Worm (Caenorhabditis elegans): ENCODE measurements around the gene C07B5.6.

Gene C07B5.6

DNA sequence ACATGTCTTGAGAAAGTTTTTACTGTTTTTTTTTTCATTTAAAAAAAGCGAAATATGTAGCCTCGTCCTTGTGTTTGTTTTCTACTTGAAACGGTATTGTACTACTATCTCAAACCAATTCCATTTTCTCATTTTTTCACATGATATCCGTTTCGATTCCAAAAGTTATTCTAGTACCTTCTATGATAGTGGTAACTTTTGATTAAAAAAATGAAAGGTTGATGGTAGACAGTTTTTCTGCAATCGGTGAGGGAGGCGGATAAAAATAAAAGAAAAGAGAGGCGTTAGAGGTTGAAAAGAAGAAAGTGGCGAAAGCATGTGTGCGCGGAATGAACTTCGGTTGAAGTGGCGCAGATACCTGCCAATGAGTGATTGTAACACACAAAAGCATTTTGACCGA is 9.1 kb downstream of the C07B5.6 start:
- TF ChIP-seq dmd-6 (GFP tag; IDR thresholded peaks at IDR 0.05) (0 out of 2 replicates have a peak, but pooled peaks have one; percentile 11), fkh-10 (GFP tag; optimal IDR thresholded peaks at IDR 0.05) (no peak), lin-13 (GFP tag; optimal IDR thresholded peaks at IDR 0.05) (no peak), dmd-9 (GFP tag; IDR thresholded peaks at IDR 0.05) (no peak), cey-2 (tag; optimal IDR thresholded peaks at IDR 0.05; ENCODE audit: borderline replicate concordance, insufficient read depth) (peak; percentile 51), T20F7.1 (GFP tag; optimal IDR thresholded peaks at IDR 0.05) (peak; percentile 33), hlh-30 (tag; optimal IDR thresholded peaks at IDR 0.05; ENCODE audit: insufficient read depth) (peak; percentile 39), madf-9 (GFP tag; conservative IDR thresholded peaks at IDR 0.05) (0 out of 2 replicates have a peak, but pooled peaks have one; percentile 16), hmg-1.1 (GFP tag; IDR thresholded peaks at IDR 0.05) (no peak), aha-1 (tag) (peak; percentile 49), nhr-28 (tag; optimal IDR thresholded peaks at IDR 0.05) (peak; percentile 64)

DNA sequence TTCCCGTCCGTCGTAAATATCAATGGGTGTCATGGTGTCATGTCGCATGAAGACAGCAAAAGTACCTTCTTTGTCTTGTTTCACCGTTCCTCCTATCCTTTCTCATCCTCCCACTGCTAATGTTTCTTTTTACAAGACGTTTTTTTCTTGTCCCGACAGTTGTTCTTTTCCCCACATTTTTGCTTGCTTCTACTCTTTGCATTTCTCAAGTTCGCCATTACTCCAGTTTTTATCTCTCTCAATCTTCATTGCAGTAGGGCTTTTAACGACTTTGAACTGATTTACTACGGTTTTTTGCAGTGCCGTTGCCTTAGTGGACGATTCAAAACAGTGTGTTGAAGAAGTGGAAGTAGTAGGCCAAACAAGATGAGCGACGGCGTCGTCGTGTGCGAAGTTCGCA is 10.5 kb downstream of the C07B5.6 start, which contains the start of gene C07B5.4:
TSS of gene C07B5.4 (plus strand) at position 301 of the 400 bp plus-strand sequence.
- no peak for TF ChIP-seq dmd-8 (GFP tag; IDR thresholded peaks at IDR 0.05)
- TF ChIP-seq unc-62 (GFP tag; optimal IDR thresholded peaks at IDR 0.05 in 1 of 2) = peak in 1 of 2 experiments; percentile 28
- TF ChIP-seq unc-62 (tag; optimal IDR thresholded peaks at IDR 0.05) = no peak

DNA sequence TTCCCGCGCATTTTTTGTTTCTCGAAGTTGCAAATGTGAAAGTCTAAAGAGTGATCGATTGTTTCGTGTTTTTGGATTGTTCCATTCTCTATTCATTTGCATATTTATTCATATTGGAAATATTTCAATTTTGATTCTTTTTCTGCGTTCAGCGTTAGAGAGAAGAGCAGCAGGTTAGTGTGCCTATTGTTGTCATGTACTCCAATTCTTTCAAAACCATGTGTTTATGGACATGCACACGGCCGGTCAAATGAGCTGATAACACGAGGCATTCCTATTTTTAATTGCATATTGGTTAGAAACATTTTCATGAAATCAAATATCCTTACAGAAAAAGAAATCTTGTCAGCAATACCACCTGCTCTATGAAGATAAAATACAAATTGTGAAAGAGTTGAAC is 12.8 kb downstream of the C07B5.6 start:
- TF ChIP-seq R02D3.7 (tag; optimal IDR thresholded peaks at IDR 0.05) (no peak), daf-16 (GFP tag; optimal IDR thresholded peaks at IDR 0.05) (no peak), daf-16 (tag; optimal IDR thresholded peaks at IDR 0.05) (peak; percentile 64), unc-62 (GFP tag; optimal IDR thresholded peaks at IDR 0.05 in 1 of 2) (peak in 1 of 2 experiments; percentile 6), unc-62 (tag; optimal IDR thresholded peaks at IDR 0.05) (no peak), nhr-11 (tag; optimal IDR thresholded peaks at IDR 0.05) (no peak), mxl-3 (GFP tag; optimal IDR thresholded peaks at IDR 0.05) (peak; percentile 22), pha-4 (GFP tag; IDR thresholded peaks at IDR 0.05) (no peak), pha-4 (tag; optimal IDR thresholded peaks at IDR 0.05) (no peak), F44E2.7 (GFP tag; IDR thresholded peaks at IDR 0.05) (no peak), nhr-28 (tag; optimal IDR thresholded peaks at IDR 0.05) (peak; percentile 45), ztf-11 (tag; optimal IDR thresholded peaks at IDR 0.05) (no peak), daf-19 (GFP tag; conservative IDR thresholded peaks at IDR 0.05) (no peak), Y48G9A.11 (GFP tag; IDR thresholded peaks at IDR 0.05) (no peak), hlh-30 (tag; optimal IDR thresholded peaks at IDR 0.05; ENCODE audit: insufficient read depth) (peak; percentile 63)

DNA sequence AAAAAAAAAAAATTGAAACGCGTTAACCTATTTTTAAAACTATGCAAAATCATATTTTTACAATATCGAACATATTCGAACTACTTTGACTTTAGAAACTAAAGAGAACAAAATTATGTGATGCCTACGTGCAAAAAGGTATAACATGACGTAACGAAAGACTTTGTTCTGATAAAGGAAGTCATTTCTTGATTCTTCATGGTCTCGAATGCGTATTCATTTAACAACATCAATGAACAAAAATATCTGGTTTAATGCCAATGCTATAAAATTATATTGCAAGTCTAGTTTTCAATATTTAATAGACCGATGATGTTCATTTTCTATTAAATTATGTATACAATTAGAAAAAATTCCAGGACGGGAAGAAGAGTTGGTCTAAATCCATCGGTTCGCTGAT is 17.2 kb downstream of the C07B5.6 start:
- TF ChIP-seq lsy-2 (tag; optimal IDR thresholded peaks at IDR 0.05) (peak in 1 of 2 experiments; percentile 13), hif-1 (tag; optimal IDR thresholded peaks at IDR 0.05) (peak in 1 of 2 experiments; percentile 57), mep-1 (tag; optimal IDR thresholded peaks at IDR 0.05) (peak; percentile 38), daf-12 (tag; optimal IDR thresholded peaks at IDR 0.05) (no peak), zfp-3 (GFP tag; conservative IDR thresholded peaks at IDR 0.05) (0 out of 2 replicates have a peak, but pooled peaks have one; percentile 28), Y105C5A.15 (GFP tag; IDR thresholded peaks at IDR 0.05) (no peak), T26A8.4 (GFP tag; IDR thresholded peaks at IDR 0.05) (0 out of 2 replicates have a peak, but pooled peaks have one; percentile 39)

DNA sequence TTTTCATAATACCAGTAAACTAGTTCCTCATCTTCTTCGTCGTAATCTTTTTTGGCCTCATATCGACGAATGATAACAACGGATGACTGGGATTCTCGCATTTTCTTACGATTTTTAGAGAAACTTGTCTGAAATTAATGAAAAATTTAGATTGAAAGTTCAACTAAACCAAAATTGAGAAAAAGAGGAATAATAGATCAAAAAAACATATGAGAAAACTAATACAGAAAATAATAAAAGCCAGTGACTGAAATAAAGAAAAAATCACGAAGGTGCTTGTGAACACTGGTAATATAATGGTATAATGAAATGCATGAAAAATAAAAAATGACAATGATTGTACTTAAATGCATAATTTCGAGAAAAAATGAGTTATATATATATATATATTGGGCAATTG is 17.8 kb downstream of the C07B5.6 start, which contains the start of gene C07B5.8:
TSS of gene C07B5.8 (minus strand) at position 101 of the 400 bp plus-strand sequence.
- no peak for TF ChIP-seq skn-1 (tag; optimal IDR thresholded peaks at IDR 0.05)
- peak; percentile 78 for TF ChIP-seq aha-1 (tag)
- no peak for TF ChIP-seq unc-39 (tag; optimal IDR thresholded peaks at IDR 0.05)

Data from whole organism, L4 larva.